Fruit fly (Drosophila melanogaster) Kc167 (cell line): ENCODE data around the gene mRpL46.

Experiments used
- h ChIP-seq: fragments of >200 bp; optimal IDR thresholded peaks from 3 replicates; lab custom pipeline; 2018; ENCODE audit warnings: missing external identifiers
- psq ChIP-seq: fragments of >200 bp; optimal IDR thresholded peaks from 2 replicates; lab custom pipeline; 2017; ENCODE audit warnings: missing external identifiers
- ttk ChIP-seq: sonication (Bioruptor generic); optimal IDR thresholded peaks from 2 replicates; lab custom pipeline; 2017; ENCODE audit warnings: missing external identifiers

- TF ChIP-seq ttk (lab: Kevin White, UChicago): no peak
- TF ChIP-seq h: no peak
- no peak for TF ChIP-seq psq (lab: Kevin White, UChicago)
These were observed 36.9 kb upstream of the mRpL46 start for dm6 chr3L:1740129-1740975.
